Worm (Caenorhabditis elegans): ENCODE results near the gene phat-6.
A peak's percentile ranks its signal among the peaks of the same experiment; 100 is the strongest.

Gene phat-6

DNA sequence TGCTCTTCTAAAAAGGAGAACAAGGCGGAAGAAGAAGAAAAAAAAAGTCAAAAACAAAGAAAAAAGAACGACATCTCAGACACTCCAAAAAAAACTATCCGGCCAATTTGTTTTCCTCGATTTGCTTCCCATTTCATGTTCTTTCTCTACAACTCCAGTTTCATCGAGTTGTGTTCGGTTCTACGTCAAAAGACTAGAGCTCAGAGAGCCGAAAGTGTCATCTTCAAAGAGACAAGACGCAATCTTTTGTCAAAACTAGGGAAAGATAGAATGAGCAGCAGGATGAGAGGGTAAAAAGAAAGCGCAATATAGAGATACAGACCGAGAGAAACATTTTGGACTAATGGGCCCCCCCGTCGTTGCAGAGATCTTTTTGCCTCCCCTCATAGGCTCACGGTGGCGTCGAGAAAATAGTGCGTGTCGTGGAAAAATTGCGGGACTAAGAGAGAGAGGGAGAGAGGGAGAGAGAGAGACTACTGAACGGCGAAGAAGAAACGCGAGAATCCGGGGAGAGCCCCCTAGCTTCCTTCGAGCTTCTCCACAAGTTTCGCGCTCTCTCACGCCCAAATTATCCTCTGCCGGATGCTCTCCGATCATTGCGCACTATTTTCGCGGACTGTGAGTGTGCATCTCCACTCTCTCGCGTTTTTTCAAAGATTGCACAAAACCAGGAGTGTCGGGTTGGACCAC lies 5.1 kb downstream of the phat-6 start (continued):
- no peak for TF ChIP-seq unc-62 (GFP tag; optimal IDR thresholded peaks at IDR 0.05)
- TF ChIP-seq elt-3 (tag; optimal IDR thresholded peaks at IDR 0.05) = no peak
- TF ChIP-seq unc-30 (tag; optimal IDR thresholded peaks at IDR 0.05) = no peak
- peak; percentile 2 for TF ChIP-seq lir-3 (tag; optimal IDR thresholded peaks at IDR 0.05; ENCODE audit: poor library complexity)
- TF ChIP-seq snu-23 (GFP tag; optimal IDR thresholded peaks at IDR 0.05) = peak; percentile 71
- TF ChIP-seq unc-130 (tag; optimal IDR thresholded peaks at IDR 0.05) = peak; percentile 44
- no peak for TF ChIP-seq vab-15 (tag; optimal IDR thresholded peaks at IDR 0.05)
- TF ChIP-seq aha-1 (tag; optimal IDR thresholded peaks at IDR 0.05) = no peak
- no peak for TF ChIP-seq nhr-76 (tag; optimal IDR thresholded peaks at IDR 0.05)
- TF ChIP-seq ama-1 (optimal IDR thresholded peaks at IDR 0.05) = no peak
- peak; percentile 88 for TF ChIP-seq unc-86 (tag; optimal IDR thresholded peaks at IDR 0.05)
- no peak for TF ChIP-seq lin-15B (tag; optimal IDR thresholded peaks at IDR 0.05)
- TF ChIP-seq nhr-85 (tag) = no peak
- TF ChIP-seq lin-14 (GFP tag; optimal IDR thresholded peaks at IDR 0.05) = peak; percentile 97
- TF ChIP-seq nhr-11 (tag; optimal IDR thresholded peaks at IDR 0.05) = peak; percentile 16
- peak; percentile 34; the same call in 1 of the 2 replicates for TF ChIP-seq ceh-88 (GFP tag; IDR thresholded peaks at IDR 0.05)
- peak; percentile 59 for TF ChIP-seq nhr-20 (tag; optimal IDR thresholded peaks at IDR 0.05)
- no peak for TF ChIP-seq lin-39 (tag; optimal IDR thresholded peaks at IDR 0.05)
- TF ChIP-seq nhr-90 (tag; optimal IDR thresholded peaks at IDR 0.05; ENCODE audit: poor library complexity) = no peak
- peak; percentile 80 for TF ChIP-seq egl-13 (tag; optimal IDR thresholded peaks at IDR 0.05)
- peak in 1 of 2 experiments; percentile 33 for TF ChIP-seq mdl-1 (tag; optimal IDR thresholded peaks at IDR 0.05)
- TF ChIP-seq grh-1 (GFP tag; IDR thresholded peaks at IDR 0.05) = no peak
- no peak for TF ChIP-seq hpl-2 (GFP tag; optimal IDR thresholded peaks at IDR 0.05)
- TF ChIP-seq nhr-84 (tag; optimal IDR thresholded peaks at IDR 0.05) = no peak
- peak; percentile 73 for TF ChIP-seq fkh-8 (tag; optimal IDR thresholded peaks at IDR 0.05)
- TF ChIP-seq tbx-2 (tag; optimal IDR thresholded peaks at IDR 0.05) = peak; percentile 81
- no peak for TF ChIP-seq mef-2 (tag; optimal IDR thresholded peaks at IDR 0.05)
- TF ChIP-seq nhr-47 (tag; optimal IDR thresholded peaks at IDR 0.05) = peak; percentile 81
- no peak for TF ChIP-seq blmp-1 (tag; optimal IDR thresholded peaks at IDR 0.05)
- peak; percentile 56 to 62 (median 58) for TF ChIP-seq ceh-82 (tag; optimal IDR thresholded peaks at IDR 0.05)
- TF ChIP-seq ces-1 (GFP tag; optimal IDR thresholded peaks at IDR 0.05) = peak; percentile 44
- no peak for TF ChIP-seq ztf-11 (tag; optimal IDR thresholded peaks at IDR 0.05)
- no peak for TF ChIP-seq aly-2 (tag; optimal IDR thresholded peaks at IDR 0.05)
- TF ChIP-seq sox-4 (tag; optimal IDR thresholded peaks at IDR 0.05) = peak; percentile 25
- no peak for TF ChIP-seq hlh-4 (tag; optimal IDR thresholded peaks at IDR 0.05)
- no peak for TF ChIP-seq zag-1 (tag; optimal IDR thresholded peaks at IDR 0.05)
- TF ChIP-seq ceh-63 (GFP tag; optimal IDR thresholded peaks at IDR 0.05) = peak; percentile 50
- TF ChIP-seq zip-4 (GFP tag; optimal IDR thresholded peaks at IDR 0.05) = peak; percentile 4
- peak in 1 of 3 experiments; percentile 6 for TF ChIP-seq dpl-1 (GFP tag; optimal IDR thresholded peaks at IDR 0.05)
- TF ChIP-seq ztf-4 (tag; optimal IDR thresholded peaks at IDR 0.05) = peak; percentile 59
- no peak for TF ChIP-seq pqm-1 (tag; optimal IDR thresholded peaks at IDR 0.05)
- TF ChIP-seq mep-1 (tag; optimal IDR thresholded peaks at IDR 0.05) = peak; percentile 15
- TF ChIP-seq tlp-1 (tag; optimal IDR thresholded peaks at IDR 0.05) = no peak
- peak; percentile 43 for TF ChIP-seq jun-1 (tag; optimal IDR thresholded peaks at IDR 0.05)
- TF ChIP-seq F16B12.6 (tag; optimal IDR thresholded peaks at IDR 0.05) = no peak
- peak; percentile 79 for TF ChIP-seq fkh-10 (GFP tag; optimal IDR thresholded peaks at IDR 0.05)
- no peak for TF ChIP-seq sptf-1 (tag; optimal IDR thresholded peaks at IDR 0.05)
- peak; percentile 37 for TF ChIP-seq lin-13 (GFP tag; optimal IDR thresholded peaks at IDR 0.05)
- TF ChIP-seq egl-27 (tag; optimal IDR thresholded peaks at IDR 0.05) = peak in 1 of 2 experiments; percentile 34
- TF ChIP-seq mab-9 (GFP tag; IDR thresholded peaks at IDR 0.05) = no peak
- TF ChIP-seq skn-1 (tag; optimal IDR thresholded peaks at IDR 0.05) = peak; percentile 27
- TF ChIP-seq snpc-4 (tag; optimal IDR thresholded peaks at IDR 0.05) = no peak
- TF ChIP-seq unc-98 (GFP tag; IDR thresholded peaks at IDR 0.05) = no peak
